Fruit fly (Drosophila melanogaster): ENCODE data around the gene CG33494.
A peak's percentile ranks its signal among the peaks of the same experiment; 100 is the strongest.

The CG33494 gene

dm6 chr3R:25490375-25490774, 4.6 kb downstream of the CG33494 start (continued):
- peak; percentile 40 for TF ChIP-seq CG31627 (GFP tag; optimal IDR thresholded peaks at IDR 0.05)
- TF ChIP-seq fd59A (GFP tag; optimal IDR thresholded peaks at IDR 0.05), result no peak
- TF ChIP-seq CG11902 (GFP tag; optimal IDR thresholded peaks at IDR 0.05), result peak; percentile 48
- peak; percentile 52 for TF ChIP-seq topi (GFP tag; optimal IDR thresholded peaks at IDR 0.05)
- peak; percentile 81 for TF ChIP-seq pdm3 (GFP tag; optimal IDR thresholded peaks at IDR 0.05)
- TF ChIP-seq ss (GFP tag; optimal IDR thresholded peaks at IDR 0.05), result no peak
- peak; percentile 36 for TF ChIP-seq CG3919 (GFP tag; optimal IDR thresholded peaks at IDR 0.05)
- TF ChIP-seq dac (GFP tag; optimal IDR thresholded peaks at IDR 0.05), result peak; percentile 68
- TF ChIP-seq Lpt (GFP tag; optimal IDR thresholded peaks at IDR 0.05), result peak; percentile 69
- no peak for TF ChIP-seq vri (GFP tag; optimal IDR thresholded peaks at IDR 0.05)
- peak; percentile 81 for TF ChIP-seq CG4318 (GFP tag; optimal IDR thresholded peaks at IDR 0.05)
- TF ChIP-seq Sox15 (GFP tag; optimal IDR thresholded peaks at IDR 0.05), result peak; percentile 57
- TF ChIP-seq achi (GFP tag; optimal IDR thresholded peaks at IDR 0.05), result peak; percentile 34
- TF ChIP-seq CG6808 (GFP tag; optimal IDR thresholded peaks at IDR 0.05), result peak; percentile 24
- peak; percentile 39 for TF ChIP-seq Smox (GFP tag; optimal IDR thresholded peaks at IDR 0.05)
- peak; percentile 4 for TF ChIP-seq CG6792 (GFP tag; optimal IDR thresholded peaks at IDR 0.05)
- peak; percentile 11 for TF ChIP-seq Eip93F (GFP tag; optimal IDR thresholded peaks at IDR 0.05)
- peak; percentile 87 for TF ChIP-seq CG8119 (GFP tag; IDR thresholded peaks at IDR 0.05)
- TF ChIP-seq Ets21C (GFP tag; optimal IDR thresholded peaks at IDR 0.05), result no peak
- TF ChIP-seq fd85E (GFP tag; optimal IDR thresholded peaks at IDR 0.05), result no peak
- no peak for TF ChIP-seq Blimp-1 (GFP tag; optimal IDR thresholded peaks at IDR 0.05)
- TF ChIP-seq CG6276 (GFP tag; optimal IDR thresholded peaks at IDR 0.05), result peak; percentile 70
- peak; percentile 17 for TF ChIP-seq Ets96B (tag; optimal IDR thresholded peaks at IDR 0.05)
- TF ChIP-seq Gug (GFP tag; IDR thresholded peaks at IDR 0.05), result peak; percentile 68
- TF ChIP-seq CG7368 (GFP tag; optimal IDR thresholded peaks at IDR 0.05), result peak; percentile 54
- TF ChIP-seq CG8319 (GFP tag; optimal IDR thresholded peaks at IDR 0.05), result peak; percentile 9
- TF ChIP-seq CG1621 (tag; optimal IDR thresholded peaks at IDR 0.05), result no peak
- TF ChIP-seq CG3032 (tag; optimal IDR thresholded peaks at IDR 0.05), result peak; percentile 35

dm6 chr3R:25489685-25490084, 5.3 kb downstream of the CG33494 start:
- no peak for TF ChIP-seq vri (GFP tag; optimal IDR thresholded peaks at IDR 0.05)
- TF ChIP-seq eg (GFP tag; IDR thresholded peaks at IDR 0.05), result 0 out of 3 replicates have a peak, but pooled peaks have one; percentile 6
- TF ChIP-seq Sox102F (GFP tag; optimal IDR thresholded peaks at IDR 0.05), result peak; percentile 0

- peak; percentile 73 for TF ChIP-seq CG8119 (GFP tag; IDR thresholded peaks at IDR 0.05)
- no peak for TF ChIP-seq CG8632 (GFP tag; optimal IDR thresholded peaks at IDR 0.05)
- TF ChIP-seq esn (GFP tag; optimal IDR thresholded peaks at IDR 0.05), result peak; percentile 9
- TF ChIP-seq CG11902 (GFP tag; optimal IDR thresholded peaks at IDR 0.05), result peak; percentile 33
- TF ChIP-seq CG32006 (GFP tag; optimal IDR thresholded peaks at IDR 0.05), result peak; percentile 62
- peak; percentile 72 for TF ChIP-seq achi (GFP tag; optimal IDR thresholded peaks at IDR 0.05)
- peak; percentile 30 for TF ChIP-seq CG11762 (GFP tag; optimal IDR thresholded peaks at IDR 0.05; ENCODE audit: insufficient read depth)
- peak; percentile 16 for TF ChIP-seq Lpt (GFP tag; optimal IDR thresholded peaks at IDR 0.05)
- peak; percentile 56 for TF ChIP-seq CG3032 (tag; optimal IDR thresholded peaks at IDR 0.05)
- peak; percentile 76 for TF ChIP-seq svp (GFP tag)
- no peak for TF ChIP-seq fd59A (GFP tag; optimal IDR thresholded peaks at IDR 0.05)
- TF ChIP-seq spab (GFP tag; optimal IDR thresholded peaks at IDR 0.05), result peak; percentile 39
- TF ChIP-seq eg (GFP tag; IDR thresholded peaks at IDR 0.05), result peak; percentile 77
- TF ChIP-seq CG15336 (GFP tag; IDR thresholded peaks at IDR 0.05), result peak; percentile 66
- peak; percentile 43 for TF ChIP-seq dsx (GFP tag; optimal IDR thresholded peaks at IDR 0.05; ENCODE audit: poor library complexity, severe bottlenecking)
- TF ChIP-seq CG1621 (tag; optimal IDR thresholded peaks at IDR 0.05), result no peak
- TF ChIP-seq Sox14 (GFP tag; optimal IDR thresholded peaks at IDR 0.05), result no peak
- TF ChIP-seq Hr39 (GFP tag; optimal IDR thresholded peaks at IDR 0.05), result no peak
- peak in 1 of 2 experiments; percentile 8 for TF ChIP-seq salr (GFP tag; optimal IDR thresholded peaks at IDR 0.05)
- TF ChIP-seq Smox (GFP tag; optimal IDR thresholded peaks at IDR 0.05), result no peak
- TF ChIP-seq CG11294 (GFP tag; IDR thresholded peaks at IDR 0.05), result 0 out of 2 replicates have a peak, but pooled peaks have one; percentile 26
- no peak for TF ChIP-seq OdsH (GFP tag; optimal IDR thresholded peaks at IDR 0.05)
- peak; percentile 45 for TF ChIP-seq Eip78C (GFP tag)
- no peak for TF ChIP-seq Sox102F (GFP tag; optimal IDR thresholded peaks at IDR 0.05)
- peak; percentile 3 for TF ChIP-seq CG7368 (GFP tag; optimal IDR thresholded peaks at IDR 0.05)
- no peak for TF ChIP-seq CG31627 (GFP tag; optimal IDR thresholded peaks at IDR 0.05)
- TF ChIP-seq topi (GFP tag; optimal IDR thresholded peaks at IDR 0.05), result no peak
- TF ChIP-seq Met (GFP tag; optimal IDR thresholded peaks at IDR 0.05), result no peak
- no peak for TF ChIP-seq pdm3 (GFP tag; optimal IDR thresholded peaks at IDR 0.05)
- peak; percentile 12 for TF ChIP-seq cyc (GFP tag; optimal IDR thresholded peaks at IDR 0.05)
- peak; percentile 27; the same call in 1 of the 2 replicates for TF ChIP-seq Gug (GFP tag; IDR thresholded peaks at IDR 0.05)
- no peak for TF ChIP-seq Ets21C (GFP tag; optimal IDR thresholded peaks at IDR 0.05)
These were observed 5.8 kb downstream of the CG33494 start for dm6 chr3R:25489116-25489515.

All from whole organism, prepupa.